Worm (Caenorhabditis elegans) whole organism, late embryonic: Measurements from ENCODE around the gene B0495.7.

Source experiments
- C08G9.2 ChIP-seq: sonication (generic microtip); optimal IDR thresholded peaks from 2 replicates; lab custom pipeline; 2016; ENCODE audit warnings: mild to moderate bottlenecking, missing genetic modification characterization, moderate library complexity, missing compliant biosample characterization
- C38D4.7 ChIP-seq: fragments of 200-800 bp; sonication (Bioruptor generic); optimal IDR thresholded peaks from 2 replicates; lab custom pipeline; 2018; ENCODE audit warnings: mild to moderate bottlenecking, missing genetic modification characterization, moderate library complexity, missing compliant biosample characterization
- T23F11.4 ChIP-seq: fragments of 200-800 bp; sonication (Bioruptor generic); optimal IDR thresholded peaks from 2 replicates; lab custom pipeline; 2018; ENCODE audit warnings: mild to moderate bottlenecking, missing genetic modification characterization, missing compliant biosample characterization
- ceh-14 ChIP-seq: sonication (generic microtip); optimal IDR thresholded peaks from 2 replicates; lab custom pipeline; 2016; ENCODE audit warnings: missing genotype, missing genetic modification characterization, missing compliant biosample characterization
- ceh-19 ChIP-seq: fragments of 200-800 bp; sonication (Bioruptor generic); optimal IDR thresholded peaks from 2 replicates; lab custom pipeline; 2018; ENCODE audit warnings: mild to moderate bottlenecking, missing genetic modification characterization, missing compliant biosample characterization
- ceh-2 ChIP-seq: sonication (generic microtip); optimal IDR thresholded peaks from 2 replicates; lab custom pipeline; 2016; ENCODE audit warnings: missing genotype, missing genetic modification characterization, missing compliant biosample characterization
- ceh-31 ChIP-seq: sonication (generic microtip); optimal IDR thresholded peaks from 2 replicates; lab custom pipeline; 2016; ENCODE audit warnings: missing genetic modification characterization, missing compliant biosample characterization
- ceh-34 ChIP-seq: sonication (generic microtip); optimal IDR thresholded peaks from 2 replicates; lab custom pipeline; 2016; ENCODE audit warnings: mild to moderate bottlenecking, missing genetic modification characterization, missing compliant biosample characterization
- ceh-6 ChIP-seq: fragments of 200-800 bp; sonication (Bioruptor generic); optimal IDR thresholded peaks from 2 replicates; lab custom pipeline; 2018; ENCODE audit warnings: mild to moderate bottlenecking, missing genetic modification characterization, missing compliant biosample characterization
- ceh-9 ChIP-seq: sonication (generic microtip); optimal IDR thresholded peaks from 2 replicates; lab custom pipeline; 2016; ENCODE audit warnings: mild to moderate bottlenecking, missing genetic modification characterization, inconsistent platforms, missing compliant biosample characterization
- che-1 ChIP-seq: sonication (generic microtip); optimal IDR thresholded peaks from 2 replicates; lab custom pipeline; 2016; ENCODE audit warnings: mild to moderate bottlenecking, missing genetic modification characterization, missing compliant biosample characterization
- dve-1 ChIP-seq: sonication (generic microtip); optimal IDR thresholded peaks from 2 replicates; lab custom pipeline; 2017; ENCODE audit warnings: antibody characterized with exemption, mild to moderate bottlenecking, missing genetic modification characterization, missing compliant biosample characterization
- elt-2 ChIP-seq: sonication (generic microtip); optimal IDR thresholded peaks from 2 replicates; lab custom pipeline; 2016; ENCODE audit warnings: missing genetic modification reagents, missing genetic modification characterization, missing compliant biosample characterization
- ets-4 ChIP-seq: sonication (generic microtip); optimal IDR thresholded peaks from 2 replicates; lab custom pipeline; 2016; ENCODE audit warnings: missing genetic modification characterization, missing compliant biosample characterization
- eyg-1 ChIP-seq: sonication (generic microtip); optimal IDR thresholded peaks from 2 replicates; lab custom pipeline; 2016; ENCODE audit warnings: missing genotype, missing genetic modification characterization, missing compliant biosample characterization
- fkh-10 ChIP-seq: fragments of 150-350 bp; optimal IDR thresholded peaks from 2 replicates; lab custom pipeline; 2014; ENCODE audit warnings: missing biosample characterization, missing genetic modification reagents, missing genetic modification characterization
- gmeb-2 ChIP-seq: sonication (generic microtip); optimal IDR thresholded peaks from 2 replicates; lab custom pipeline; 2016; ENCODE audit warnings: missing genetic modification characterization, inconsistent platforms, missing compliant biosample characterization
- hlh-13 ChIP-seq: fragments of 200-800 bp; sonication (Bioruptor generic); optimal IDR thresholded peaks from 2 replicates; lab custom pipeline; 2018; ENCODE audit warnings: mild to moderate bottlenecking, missing genetic modification characterization, missing compliant biosample characterization
- hlh-15 ChIP-seq: sonication (generic microtip); optimal IDR thresholded peaks from 2 replicates; lab custom pipeline; 2016; ENCODE audit warnings: missing genetic modification characterization, missing compliant biosample characterization
- hlh-6 ChIP-seq: sonication (generic microtip); optimal IDR thresholded peaks from 2 replicates; lab custom pipeline; 2016; ENCODE audit warnings: missing genotype, missing genetic modification characterization, missing compliant biosample characterization
- hlh-8 ChIP-seq: sonication (generic microtip); optimal IDR thresholded peaks from 2 replicates; lab custom pipeline; 2016; ENCODE audit warnings: missing genotype, missing genetic modification characterization, missing compliant biosample characterization
- madf-2 ChIP-seq: sonication (generic microtip); optimal IDR thresholded peaks from 2 replicates; lab custom pipeline; 2017; ENCODE audit warnings: missing genetic modification characterization, missing compliant biosample characterization
- nfya-1 ChIP-seq: sonication (generic microtip); optimal IDR thresholded peaks from 2 replicates; lab custom pipeline; 2017; ENCODE audit warnings: missing genetic modification characterization, mild to moderate bottlenecking, missing compliant biosample characterization, antibody characterized with exemption, moderate library complexity
- pag-3 ChIP-seq: sonication (generic microtip); optimal IDR thresholded peaks from 2 replicates; lab custom pipeline; 2016; ENCODE audit warnings: missing compliant biosample characterization, missing genetic modification characterization, borderline replicate concordance
- pax-1 ChIP-seq: fragments of 150-350 bp; optimal IDR thresholded peaks from 2 replicates; lab custom pipeline; 2014; ENCODE audit warnings: missing biosample characterization, missing genetic modification characterization
- pha-4 ChIP-seq: fragments of 150-350 bp; optimal IDR thresholded peaks from 2 replicates; lab custom pipeline; 2018; ENCODE audit warnings: missing biosample characterization, missing genetic modification reagents, missing genetic modification characterization
- pqm-1 ChIP-seq: sonication (generic microtip); optimal IDR thresholded peaks from 2 replicates; lab custom pipeline; 2016; ENCODE audit warnings: missing genetic modification characterization, missing compliant biosample characterization
- pros-1 ChIP-seq: fragments of 150-350 bp; optimal IDR thresholded peaks from 2 replicates; lab custom pipeline; 2014; ENCODE audit warnings: missing biosample characterization, missing genetic modification reagents, missing genetic modification characterization
- ref-2 ChIP-seq: sonication (generic microtip); optimal IDR thresholded peaks from 2 replicates; lab custom pipeline; 2016; ENCODE audit warnings: missing genetic modification characterization, missing compliant biosample characterization
- sdc-2 ChIP-seq: sonication (generic microtip); optimal IDR thresholded peaks from 2 replicates; lab custom pipeline; 2016; ENCODE audit warnings: missing genotype, missing genetic modification characterization, missing compliant biosample characterization
- sox-2 ChIP-seq: fragments of 200-800 bp; sonication (Bioruptor generic); IDR thresholded peaks from 2 replicates; pipeline ENCODE4 v1.3.6; 2022; ENCODE audit warnings: missing genetic modification reagents, missing genetic modification characterization, missing compliant biosample characterization
- sox-4 ChIP-seq: sonication (generic microtip); optimal IDR thresholded peaks from 2 replicates; lab custom pipeline; 2017; ENCODE audit warnings: mild to moderate bottlenecking, missing genetic modification characterization, inconsistent platforms, missing compliant biosample characterization
- tbx-2 ChIP-seq: sonication (generic microtip); optimal IDR thresholded peaks from 2 replicates; lab custom pipeline; 2016; ENCODE audit warnings: missing genetic modification characterization, missing compliant biosample characterization
- ttx-3 ChIP-seq: sonication (generic microtip); optimal IDR thresholded peaks from 2 replicates; lab custom pipeline; 2016; ENCODE audit warnings: missing genetic modification reagents, missing genetic modification characterization, missing compliant biosample characterization
- unc-42 ChIP-seq: sonication (generic microtip); optimal IDR thresholded peaks from 2 replicates; lab custom pipeline; 2016; ENCODE audit warnings: missing genotype, missing genetic modification characterization, missing compliant biosample characterization
- unc-86 ChIP-seq: sonication (generic microtip); optimal IDR thresholded peaks from 2 replicates; lab custom pipeline; 2016; ENCODE audit warnings: missing genetic modification characterization, missing compliant biosample characterization
- zip-5 ChIP-seq: sonication (generic microtip); optimal IDR thresholded peaks from 2 replicates; lab custom pipeline; 2016; ENCODE audit warnings: missing genetic modification characterization, missing compliant biosample characterization
- ztf-16 ChIP-seq: sonication (generic microtip); optimal IDR thresholded peaks from 2 replicates; lab custom pipeline; 2017; ENCODE audit warnings: missing genetic modification characterization, missing compliant biosample characterization

Gene B0495.7

DNA sequence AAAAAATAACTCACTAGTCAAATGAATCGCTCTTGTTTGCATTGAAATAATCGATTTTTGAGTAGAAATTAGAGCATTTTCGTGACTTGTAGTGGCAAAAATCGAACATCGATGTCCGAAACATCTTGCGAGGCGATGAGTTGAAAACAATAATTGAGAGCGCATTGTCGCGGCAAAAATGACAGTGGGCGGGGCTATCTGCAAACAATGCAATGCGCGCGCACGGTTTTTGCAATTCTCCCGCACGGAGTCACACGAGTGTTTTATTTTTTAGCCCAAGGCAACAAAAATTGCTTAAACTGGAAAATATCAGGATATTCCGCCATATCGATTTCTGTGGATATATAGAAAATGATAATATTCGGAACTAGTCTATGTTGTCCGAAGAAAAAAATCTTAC, 3.5 kb upstream of the B0495.7 start, which contains the start of gene B0495.9 (continued):
- TF ChIP-seq ceh-31 (peak; percentile 91), T23F11.4 (GFP tag; lab: Kevin White, UChicago) (peak; percentile 84), ceh-14 (tag; lab: Kevin White, UChicago) (peak; percentile 93), eyg-1 (tag; lab: Kevin White, UChicago) (peak; percentile 84), nfya-1 (tag; lab: Kevin White, UChicago) (peak; percentile 86), pha-4 (tag; lab: Kevin White, UChicago) (no peak), sox-4 (tag; lab: Kevin White, UChicago) (peak; percentile 90), sox-2 (GFP tag; lab: Robert Waterston, UW) (peak; percentile 80), tbx-2 (peak; percentile 95), sdc-2 (tag; lab: Kevin White, UChicago) (peak; percentile 81), gmeb-2 (tag; lab: Kevin White, UChicago) (peak; percentile 88), ceh-2 (peak; percentile 87), C38D4.7 (GFP tag; lab: Kevin White, UChicago) (peak; percentile 88), ceh-6 (GFP tag; lab: Kevin White, UChicago) (peak; percentile 86), hlh-8 (tag; lab: Kevin White, UChicago) (peak; percentile 91), dve-1 (tag; lab: Kevin White, UChicago) (peak; percentile 13)

DNA sequence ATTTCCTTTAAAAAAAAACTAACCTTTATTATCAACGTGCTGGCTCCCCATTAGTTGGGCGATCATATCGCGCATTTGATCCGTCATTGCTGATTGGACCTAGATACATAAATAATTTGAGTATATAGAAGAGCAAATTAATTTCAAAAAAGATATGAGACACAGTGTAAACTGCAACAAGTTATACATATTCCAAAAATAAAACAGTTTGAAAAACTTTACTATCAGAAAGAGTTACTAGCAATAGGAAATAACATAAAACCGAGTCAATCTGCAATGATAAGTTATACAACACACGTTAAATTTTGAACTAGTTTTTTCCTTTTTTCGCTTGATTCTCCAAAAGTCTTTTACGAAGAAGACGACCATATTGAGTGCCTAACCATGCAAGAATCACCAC, 2.4 kb upstream of the B0495.7 start, which contains the start of gene luc-7L:
Gene luc-7L (minus strand): TSS at position 101 of the 400 bp plus-strand sequence.
- TF ChIP-seq hlh-8 (tag; lab: Kevin White, UChicago) (no peak), unc-86 (tag; lab: Kevin White, UChicago) (no peak), fkh-10 (GFP tag; lab: Kevin White, UChicago) (no peak), ceh-34 (no peak), ets-4 (tag; lab: Kevin White, UChicago) (no peak), hlh-6 (tag; lab: Kevin White, UChicago) (no peak), pag-3 (no peak), che-1 (tag; lab: Kevin White, UChicago) (no peak), zip-5 (no peak), ztf-16 (tag; lab: Kevin White, UChicago) (no peak), ref-2 (tag; lab: Kevin White, UChicago) (no peak), pha-4 (tag; lab: Kevin White, UChicago) (no peak), sdc-2 (tag; lab: Kevin White, UChicago) (no peak)
- TF ChIP-seq, all 69 proteins: peak for 0

DNA sequence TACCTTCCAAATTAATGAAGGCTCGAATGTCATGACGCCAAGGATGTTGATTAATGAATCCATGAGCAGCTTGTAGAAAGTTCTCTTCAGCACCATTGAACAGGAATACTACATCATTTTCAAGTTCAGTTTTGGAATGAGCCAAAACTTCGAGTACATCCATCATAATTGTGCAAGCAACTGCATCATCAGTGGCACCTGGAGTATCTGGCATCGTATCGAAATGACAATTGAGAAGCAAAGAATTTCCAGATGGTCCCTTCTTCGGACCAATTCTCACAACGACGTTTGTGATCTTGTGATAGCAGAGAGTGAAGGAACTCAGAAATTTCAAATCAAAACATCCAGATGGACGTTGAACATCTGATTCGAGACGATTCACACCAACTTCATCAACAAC, 646 bp downstream of the B0495.7 start:
- no peak for TF ChIP-seq elt-2 (tag; lab: Kevin White, UChicago)

DNA sequence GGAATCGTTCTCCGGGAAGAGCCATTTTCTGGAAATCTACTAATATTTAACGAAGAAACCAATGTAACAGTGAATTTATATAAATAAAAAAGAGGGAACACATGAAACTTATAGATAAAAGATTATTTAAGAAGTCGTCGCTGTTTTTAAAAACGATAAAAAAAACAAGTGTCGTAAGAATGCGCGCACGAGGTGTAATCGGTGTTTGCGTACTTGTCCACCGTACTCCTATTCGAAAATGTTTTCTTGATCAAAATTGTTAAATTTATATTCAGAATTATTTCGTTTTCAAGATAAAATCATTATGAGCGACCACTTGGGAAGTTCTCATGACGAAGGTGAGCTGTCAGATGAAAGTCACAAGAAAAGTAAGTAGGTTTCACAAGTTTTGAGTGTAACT, 6.0 kb downstream of the B0495.7 start, which contains the start of the genes moa-2 and cdk-11.1:
Gene moa-2 (minus strand): TSS at position 25 of the 400 bp plus-strand sequence.
Gene cdk-11.1 (plus strand): TSS at position 227 of the 400 bp plus-strand sequence.
- no peak for TF ChIP-seq pha-4 (tag; lab: Kevin White, UChicago)
- TF ChIP-seq pros-1 (tag; lab: Kevin White, UChicago) = no peak
- no peak for TF ChIP-seq sox-4 (tag; lab: Kevin White, UChicago)
- TF ChIP-seq hlh-13 = no peak
- TF ChIP-seq pqm-1 = no peak
- TF ChIP-seq madf-2 (tag; lab: Kevin White, UChicago) = no peak
- no peak for TF ChIP-seq elt-2 (tag; lab: Kevin White, UChicago)
- no peak for TF ChIP-seq ceh-9 (tag; lab: Kevin White, UChicago)
- no peak for TF ChIP-seq C08G9.2 (tag; lab: Kevin White, UChicago)
- TF ChIP-seq unc-42 = no peak
- no peak for TF ChIP-seq ceh-14 (tag; lab: Kevin White, UChicago)
- no peak for TF ChIP-seq ceh-31
- TF ChIP-seq, all 69 proteins: peak for 0

DNA sequence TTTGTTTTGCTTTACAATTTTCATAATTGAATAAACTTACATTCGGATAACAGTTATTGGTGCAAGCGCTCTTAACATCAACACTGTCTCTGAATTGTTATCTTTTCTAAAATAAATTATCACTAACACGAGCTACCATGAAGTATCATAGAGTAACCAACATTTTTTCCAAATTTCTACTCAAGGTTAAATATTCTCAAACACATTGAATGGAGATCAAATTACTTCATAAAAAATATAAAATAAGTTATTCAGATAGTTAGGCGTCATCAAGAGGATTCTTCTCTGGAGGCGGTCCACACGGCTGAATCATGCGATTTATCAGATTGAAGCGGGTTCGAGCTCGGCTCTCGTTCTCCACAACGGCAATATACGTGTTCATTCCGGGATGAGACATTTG, 6.6 kb downstream of the B0495.7 start, which contains the start of gene B0495.5:
Gene B0495.5 (minus strand): TSS at position 101 of the 400 bp plus-strand sequence.
- no peak for TF ChIP-seq dve-1 (tag; lab: Kevin White, UChicago)
- TF ChIP-seq ttx-3 (tag; lab: Kevin White, UChicago) = no peak
- TF ChIP-seq hlh-15 (tag; lab: Kevin White, UChicago) = no peak
- no peak for TF ChIP-seq ceh-19
- no peak for TF ChIP-seq nfya-1 (tag; lab: Kevin White, UChicago)
- TF ChIP-seq sox-4 (tag; lab: Kevin White, UChicago) = no peak
- no peak for TF ChIP-seq hlh-13
- no peak for TF ChIP-seq che-1 (tag; lab: Kevin White, UChicago)
- TF ChIP-seq unc-42 = no peak
- no peak for TF ChIP-seq gmeb-2 (tag; lab: Kevin White, UChicago)
- no peak for TF ChIP-seq T23F11.4 (GFP tag; lab: Kevin White, UChicago)
- no peak for TF ChIP-seq ztf-16 (tag; lab: Kevin White, UChicago)
- TF ChIP-seq ets-4 (tag; lab: Kevin White, UChicago) = no peak
- TF ChIP-seq fkh-10 (GFP tag; lab: Kevin White, UChicago) = no peak
- no peak for TF ChIP-seq sox-2 (GFP tag; lab: Robert Waterston, UW)
- no peak for TF ChIP-seq pax-1 (tag; lab: Kevin White, UChicago)
